Fruit fly (Drosophila melanogaster): ENCODE measurements around the gene CG3226.

Gene CG3226

dm6 chrX:6642593-6643257, 11.3 kb downstream of the CG3226 start (continued):
- TF ChIP-seq Fer1 (GFP tag; optimal IDR thresholded peaks at IDR 0.05) (no peak), yki (optimal IDR thresholded peaks at IDR 0.05) (no peak), tup (GFP tag; optimal IDR thresholded peaks at IDR 0.05) (no peak), Lhr (GFP tag; optimal IDR thresholded peaks at IDR 0.05) (no peak), pho (GFP tag; optimal IDR thresholded peaks at IDR 0.05) (no peak), Ssrp (tag; optimal IDR thresholded peaks at IDR 0.05) (peak; percentile 4), BEAF-32 (GFP tag; optimal IDR thresholded peaks at IDR 0.05) (no peak), ab (GFP tag; optimal IDR thresholded peaks at IDR 0.05) (no peak), zfh2 (GFP tag; optimal IDR thresholded peaks at IDR 0.05) (no peak), CG5180 (GFP tag; optimal IDR thresholded peaks at IDR 0.05) (no peak), schlank (tag; optimal IDR thresholded peaks at IDR 0.05) (no peak), CTCF (GFP tag; optimal IDR thresholded peaks at IDR 0.05) (no peak), CG11696 (GFP tag; IDR thresholded peaks at IDR 0.05) (peak; percentile 86), gt (GFP tag; IDR thresholded peaks at IDR 0.05) (no peak), crol (GFP tag; IDR thresholded peaks at IDR 0.05) (0 out of 2 replicates have a peak, but pooled peaks have one; percentile 20), HmgZ (tag; optimal IDR thresholded peaks at IDR 0.05) (no peak), CG4424 (GFP tag; optimal IDR thresholded peaks at IDR 0.05) (peak; percentile 31), CG12769 (tag; optimal IDR thresholded peaks at IDR 0.05) (no peak), B-H1 (GFP tag; IDR thresholded peaks at IDR 0.05) (peak; percentile 20; the same call in 1 of the 3 replicates), CG3065 (GFP tag; optimal IDR thresholded peaks at IDR 0.05) (no peak), CG11247 (GFP tag; IDR thresholded peaks at IDR 0.05) (no peak), CG30020 (tag; optimal IDR thresholded peaks at IDR 0.05) (no peak), Drgx (GFP tag; IDR thresholded peaks at IDR 0.05) (peak; percentile 60), pnt (GFP tag; optimal IDR thresholded peaks at IDR 0.05) (no peak), CG2202 (tag; optimal IDR thresholded peaks at IDR 0.05) (no peak), z (GFP tag; IDR thresholded peaks at IDR 0.05) (no peak), Mrtf (GFP tag; IDR thresholded peaks at IDR 0.05) (no peak), Ravus (GFP tag; IDR thresholded peaks at IDR 0.05) (no peak), toy (GFP tag; IDR thresholded peaks at IDR 0.05) (no peak), Deaf1 (tag; optimal IDR thresholded peaks at IDR 0.05) (no peak), sd (tag; optimal IDR thresholded peaks at IDR 0.05) (no peak), crc (GFP tag; optimal IDR thresholded peaks at IDR 0.05) (no peak), emc (GFP tag; optimal IDR thresholded peaks at IDR 0.05) (no peak), CG3838 (GFP tag; optimal IDR thresholded peaks at IDR 0.05) (no peak), chm (GFP tag; IDR thresholded peaks at IDR 0.05) (no peak), CG18619 (GFP tag; optimal IDR thresholded peaks at IDR 0.05) (no peak), CG12299 (tag; optimal IDR thresholded peaks at IDR 0.05) (no peak), Sin3A (optimal IDR thresholded peaks at IDR 0.05) (no peak), CG3281 (GFP tag; optimal IDR thresholded peaks at IDR 0.05) (no peak), Doc2 (GFP tag; IDR thresholded peaks at IDR 0.05) (no peak), CG17359 (tag; optimal IDR thresholded peaks at IDR 0.05) (peak; percentile 6), prd (optimal IDR thresholded peaks at IDR 0.05) (no peak), prd (GFP tag; IDR thresholded peaks at IDR 0.05) (peak; percentile 28; the same call in 1 of the 3 replicates), CG8290 (GFP tag; optimal IDR thresholded peaks at IDR 0.05) (no peak), CG8290 (tag; optimal IDR thresholded peaks at IDR 0.05) (no peak), dm (GFP tag; optimal IDR thresholded peaks at IDR 0.05) (no peak), bcd (GFP tag; optimal IDR thresholded peaks at IDR 0.05) (no peak), Dip2 (GFP tag; IDR thresholded peaks at IDR 0.05) (no peak), hbn (GFP tag; IDR thresholded peaks at IDR 0.05; ENCODE audit: partially characterized antibody) (no peak), fu2 (GFP tag; optimal IDR thresholded peaks at IDR 0.05) (no peak), tgo (GFP tag; IDR thresholded peaks at IDR 0.05) (0 out of 3 replicates have a peak, but pooled peaks have one; percentile 32), CG12071 (GFP tag; optimal IDR thresholded peaks at IDR 0.05) (no peak), E2f2 (GFP tag; IDR thresholded peaks at IDR 0.05) (no peak)

Data from whole organism, embryonic.